Worm (Caenorhabditis elegans): ENCODE data around the gene ceh-100.

DNA sequence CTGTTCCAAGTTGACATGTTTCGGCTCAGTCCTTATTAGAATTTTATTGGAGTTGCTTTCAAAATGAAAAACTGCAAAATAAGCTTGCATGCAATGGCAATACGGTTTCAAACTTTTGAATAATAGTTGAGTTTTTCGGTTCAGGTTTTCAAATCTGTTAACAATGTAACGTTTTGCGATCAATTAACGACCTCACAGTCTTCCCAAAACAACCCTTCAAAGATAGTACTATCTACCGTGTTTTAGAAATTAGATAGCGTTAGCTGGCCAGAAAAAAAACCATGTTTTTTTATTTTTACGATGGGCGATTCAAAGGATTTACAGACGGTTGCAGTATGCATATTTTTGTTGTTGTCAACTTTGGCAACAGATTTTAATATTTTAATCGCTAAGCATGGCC, 27.4 kb upstream of the ceh-100 start, which contains the start of gene Y38E10A.34:
- TF ChIP-seq snpc-4 (tag; optimal IDR thresholded peaks at IDR 0.05) (no peak), egl-27 (tag; optimal IDR thresholded peaks at IDR 0.05) (no peak), unc-62 (GFP tag; optimal IDR thresholded peaks at IDR 0.05 in 1 of 2) (no peak), unc-62 (tag; optimal IDR thresholded peaks at IDR 0.05) (no peak), nhr-25 (tag; optimal IDR thresholded peaks at IDR 0.05; ENCODE audit: borderline replicate concordance, insufficient read depth) (no peak)

All from whole organism, L4 larva.